Fruit fly (Drosophila melanogaster): ENCODE data around the gene SNF4Agamma.
A peak's percentile ranks its signal among the peaks of the same experiment; 100 is the strongest.

The SNF4Agamma gene

DNA sequence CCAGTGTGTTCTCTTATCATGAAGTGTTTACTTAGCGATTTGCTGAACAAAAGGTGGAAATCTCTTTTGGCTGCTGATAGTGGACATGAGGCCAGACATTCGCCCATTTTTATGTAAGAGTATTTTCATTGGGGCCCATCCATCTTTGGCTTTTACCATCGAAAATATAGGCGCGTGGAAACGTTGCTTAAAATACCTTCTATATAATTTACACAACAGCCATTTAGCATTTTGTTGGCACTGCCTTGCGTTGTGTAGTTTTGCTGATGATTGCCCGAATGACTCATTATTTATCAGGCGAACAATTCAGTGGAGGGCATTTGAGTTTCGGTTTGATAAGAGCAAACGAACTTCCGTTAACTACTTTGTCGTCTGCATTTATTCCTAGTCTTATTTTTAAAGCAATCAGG, 21.1 kb downstream of the SNF4Agamma start (continued):
- peak; percentile 66 for TF ChIP-seq CG15269 (tag; optimal IDR thresholded peaks at IDR 0.05)
- TF ChIP-seq CG3838 (GFP tag; optimal IDR thresholded peaks at IDR 0.05): no peak
- TF ChIP-seq ara (GFP tag; IDR thresholded peaks at IDR 0.05): no peak
- no peak for TF ChIP-seq Trl (optimal IDR thresholded peaks at IDR 0.05)
- no peak for TF ChIP-seq Trl (GFP tag; optimal IDR thresholded peaks at IDR 0.05)
- TF ChIP-seq twi (tag; optimal IDR thresholded peaks at IDR 0.05): no peak
- TF ChIP-seq zf30C (GFP tag; optimal IDR thresholded peaks at IDR 0.05): no peak
- TF ChIP-seq ttk (GFP tag; IDR thresholded peaks at IDR 0.05): no peak
- TF ChIP-seq esg (GFP tag; conservative IDR thresholded peaks at IDR 0.05): peak; percentile 20; the same call in 1 of the 2 replicates
- TF ChIP-seq H2.0 (GFP tag; IDR thresholded peaks at IDR 0.05): peak; percentile 71
- peak; percentile 66 for TF ChIP-seq slbo (GFP tag; IDR thresholded peaks at IDR 0.05)
- no peak for TF ChIP-seq tll (GFP tag; optimal IDR thresholded peaks at IDR 0.05)
- no peak for TF ChIP-seq zen2 (GFP tag; IDR thresholded peaks at IDR 0.05; ENCODE audit: partially characterized antibody)
- TF ChIP-seq CG10209 (GFP tag; optimal IDR thresholded peaks at IDR 0.05): peak; percentile 64
- no peak for TF ChIP-seq lola (GFP tag; optimal IDR thresholded peaks at IDR 0.05)
- no peak for TF ChIP-seq hbn (GFP tag; IDR thresholded peaks at IDR 0.05; ENCODE audit: partially characterized antibody)
- TF ChIP-seq CG18476 (GFP tag; optimal IDR thresholded peaks at IDR 0.05): no peak
- TF ChIP-seq seq (GFP tag; IDR thresholded peaks at IDR 0.05): no peak
- no peak for TF ChIP-seq Atf3 (GFP tag; optimal IDR thresholded peaks at IDR 0.05)
- no peak for TF ChIP-seq CG10462 (GFP tag; optimal IDR thresholded peaks at IDR 0.05)
- no peak for TF ChIP-seq CG5953 (GFP tag; IDR thresholded peaks at IDR 0.05)
- TF ChIP-seq dmrt99B (tag; optimal IDR thresholded peaks at IDR 0.05): peak; percentile 53
- TF ChIP-seq CG15601 (tag; optimal IDR thresholded peaks at IDR 0.05): no peak
- 0 out of 3 replicates have a peak, but pooled peaks have one; percentile 43 for TF ChIP-seq Mrtf (GFP tag; IDR thresholded peaks at IDR 0.05)
- no peak for TF ChIP-seq CG15011 (GFP tag; optimal IDR thresholded peaks at IDR 0.05)
- TF ChIP-seq Dek (tag; optimal IDR thresholded peaks at IDR 0.05): peak; percentile 33
- peak; percentile 35; the same call in 1 of the 2 replicates for TF ChIP-seq CG31224 (GFP tag; IDR thresholded peaks at IDR 0.05)
- no peak for TF ChIP-seq CG17612 (GFP tag; IDR thresholded peaks at IDR 0.05)
- peak; percentile 64; the same call in 2 of the 3 replicates for TF ChIP-seq so (GFP tag; IDR thresholded peaks at IDR 0.05)
- TF ChIP-seq CG3163 (GFP tag; optimal IDR thresholded peaks at IDR 0.05): no peak
- no peak for TF ChIP-seq Camta (GFP tag; optimal IDR thresholded peaks at IDR 0.05)
- TF ChIP-seq CG42726 (GFP tag; IDR thresholded peaks at IDR 0.05; ENCODE audit: partially characterized antibody): no peak
- peak; percentile 34 for TF ChIP-seq CG30403 (GFP tag; optimal IDR thresholded peaks at IDR 0.05)
- no peak for TF ChIP-seq ac (GFP tag; optimal IDR thresholded peaks at IDR 0.05)
- no peak for TF ChIP-seq Asciz (GFP tag; optimal IDR thresholded peaks at IDR 0.05)
- TF ChIP-seq GATAe (GFP tag; conservative IDR thresholded peaks at IDR 0.05): peak; percentile 28; the same call in 1 of the 2 replicates
- TF ChIP-seq CG7372 (GFP tag; IDR thresholded peaks at IDR 0.05): no peak
- TF ChIP-seq mld (GFP tag; IDR thresholded peaks at IDR 0.05; ENCODE audit: partially characterized antibody): no peak
- no peak for TF ChIP-seq tap (tag; optimal IDR thresholded peaks at IDR 0.05)
- TF ChIP-seq Rfx (GFP tag; IDR thresholded peaks at IDR 0.05): peak; percentile 51; the same call in 1 of the 2 replicates
- no peak for TF ChIP-seq ind (GFP tag; optimal IDR thresholded peaks at IDR 0.05)
- peak; percentile 50 for TF ChIP-seq CG17568 (GFP tag; optimal IDR thresholded peaks at IDR 0.05)
- TF ChIP-seq sr (GFP tag; IDR thresholded peaks at IDR 0.05): no peak
- TF ChIP-seq CG8944 (GFP tag; optimal IDR thresholded peaks at IDR 0.05): peak; percentile 2
- TF ChIP-seq jigr1 (GFP tag; IDR thresholded peaks at IDR 0.05): no peak
- no peak for TF ChIP-seq kni (GFP tag; optimal IDR thresholded peaks at IDR 0.05)
- TF ChIP-seq CG12219 (GFP tag; optimal IDR thresholded peaks at IDR 0.05): peak; percentile 38
- peak; percentile 10 for TF ChIP-seq CG7556 (GFP tag; optimal IDR thresholded peaks at IDR 0.05)
- TF ChIP-seq CG13123 (GFP tag; optimal IDR thresholded peaks at IDR 0.05): no peak
- TF ChIP-seq CG18011 (GFP tag; optimal IDR thresholded peaks at IDR 0.05): peak; percentile 52
- TF ChIP-seq CG14441 (GFP tag; IDR thresholded peaks at IDR 0.05): peak; percentile 61
